Worm (Caenorhabditis elegans) whole organism, L1 larva: ENCODE measurements around the gene cutl-4.

ENCODE experiments used
- C34B4.2 ChIP-seq: sonication (generic microtip); optimal IDR thresholded peaks from 2 replicates; lab custom pipeline; 2017; ENCODE audit warnings: mild to moderate bottlenecking, missing genetic modification characterization, missing compliant biosample characterization
- Y116A8C.19 ChIP-seq: sonication (generic microtip); optimal IDR thresholded peaks from 2 replicates; lab custom pipeline; 2016; ENCODE audit warnings: missing compliant biosample characterization, missing genetic modification characterization, borderline replicate concordance
- aly-2 ChIP-seq: fragments of 150-350 bp; optimal IDR thresholded peaks from 2 replicates; lab custom pipeline; 2014; ENCODE audit warnings: missing biosample characterization, missing genetic modification characterization
- ama-1 ChIP-seq: fragments of 150-350 bp; optimal IDR thresholded peaks from 2 replicates; lab custom pipeline; 2014
- ces-1 ChIP-seq: fragments of 150-350 bp; optimal IDR thresholded peaks from 2 replicates; lab custom pipeline; 2014; ENCODE audit warnings: missing biosample characterization, missing genetic modification reagents, missing genetic modification characterization
- egl-27 ChIP-seq, 2 experiments: fragments of 150-350 bp in 1 of 2; sonication (generic microtip); optimal IDR thresholded peaks; 3 replicates each; lab custom pipeline; 2017 to 2018; ENCODE audit warnings: missing biosample characterization in 2 of 2, missing genetic modification characterization in 2 of 2, missing genetic modification reagents in 2 of 2
- elt-2 ChIP-seq: sonication (generic microtip); optimal IDR thresholded peaks from 2 replicates; lab custom pipeline; 2016; ENCODE audit warnings: missing genetic modification characterization, mild to moderate bottlenecking, inconsistent platforms, missing compliant biosample characterization, missing genetic modification reagents
- elt-3 ChIP-seq, 6 experiments: fragments of 150-350 bp in 1 of 6; sonication (generic microtip); optimal IDR thresholded peaks; 2 replicates each; lab custom pipeline; 2017 to 2018; ENCODE audit warnings: missing biosample characterization in 6 of 6, missing genetic modification characterization in 6 of 6, inconsistent platforms in 1 of 6
- hlh-17 ChIP-seq: fragments of 200-800 bp; sonication (Bioruptor generic); optimal IDR thresholded peaks from 2 replicates; lab custom pipeline; 2018; ENCODE audit warnings: missing genetic modification characterization, mild to moderate bottlenecking, missing compliant biosample characterization, moderate library complexity, borderline replicate concordance
- jun-1 ChIP-seq: fragments of 150-350 bp; optimal IDR thresholded peaks from 2 replicates; lab custom pipeline; 2014; ENCODE audit warnings: missing biosample characterization, missing genetic modification reagents, missing genetic modification characterization
- lin-13 ChIP-seq: fragments of 150-350 bp; optimal IDR thresholded peaks from 2 replicates; lab custom pipeline; 2014; ENCODE audit warnings: missing biosample characterization, missing genetic modification reagents, missing genetic modification characterization
- lin-35 ChIP-seq, 2 experiments: fragments of 150-350 bp; optimal IDR thresholded peaks; 2 replicates each; lab custom pipeline; 2014; ENCODE audit warnings: missing biosample characterization in 2 of 2, missing genetic modification characterization in 2 of 2, missing genetic modification reagents in 2 of 2
- lsy-2 ChIP-seq, 2 experiments: fragments of 150-350 bp; optimal IDR thresholded peaks; 2 replicates each; lab custom pipeline; 2014; ENCODE audit warnings: missing biosample characterization in 2 of 2, missing genetic modification characterization in 2 of 2
- mdl-1 ChIP-seq, 2 experiments: fragments of 150-350 bp; optimal IDR thresholded peaks; 2 replicates each; lab custom pipeline; 2014 to 2017; ENCODE audit warnings: missing biosample characterization in 2 of 2, missing genetic modification characterization in 2 of 2, inconsistent platforms in 1 of 2
- mep-1 ChIP-seq: fragments of 150-350 bp; optimal IDR thresholded peaks from 2 replicates; lab custom pipeline; 2014; ENCODE audit warnings: missing biosample characterization, missing genetic modification characterization
- nhr-19 ChIP-seq: fragments of 200-800 bp; sonication (Bioruptor generic); conservative IDR thresholded peaks from 2 replicates; pipeline ENCODE4 v1.3.6; 2022; ENCODE audit warnings: missing genetic modification characterization, missing compliant biosample characterization
- nhr-20 ChIP-seq: sonication (generic microtip); optimal IDR thresholded peaks from 2 replicates; lab custom pipeline; 2016; ENCODE audit warnings: mild to moderate bottlenecking, missing genetic modification characterization, missing compliant biosample characterization
- nhr-237 ChIP-seq: fragments of 150-350 bp; optimal IDR thresholded peaks from 2 replicates; lab custom pipeline; 2014; ENCODE audit warnings: missing biosample characterization, missing genetic modification characterization
- nhr-47 ChIP-seq: sonication (generic microtip); optimal IDR thresholded peaks from 2 replicates; lab custom pipeline; 2016; ENCODE audit warnings: mild to moderate bottlenecking, missing genetic modification characterization, moderate library complexity, missing compliant biosample characterization
- nhr-77 ChIP-seq: fragments of 150-350 bp; optimal IDR thresholded peaks from 2 replicates; lab custom pipeline; 2014; ENCODE audit warnings: missing biosample characterization, missing genetic modification characterization
- nhr-85 ChIP-seq: sonication (generic microtip); peaks from one replicate; lab custom pipeline; 2016; ENCODE audit warnings: missing genetic modification characterization, inconsistent platforms, missing compliant biosample characterization
- nhr-90 ChIP-seq: sonication (generic microtip); optimal IDR thresholded peaks from 2 replicates; lab custom pipeline; 2016; ENCODE audit warnings: mild to moderate bottlenecking, missing genetic modification characterization, missing compliant biosample characterization; ENCODE audit not compliant: poor library complexity
- pag-3 ChIP-seq: sonication (generic microtip); optimal IDR thresholded peaks from 2 replicates; lab custom pipeline; 2017; ENCODE audit warnings: missing genetic modification characterization, mild to moderate bottlenecking, missing compliant biosample characterization, antibody characterized with exemption, borderline replicate concordance; ENCODE audit not compliant: insufficient read depth
- pax-3 ChIP-seq: fragments of 200-800 bp; sonication (Bioruptor generic); optimal IDR thresholded peaks from 2 replicates; lab custom pipeline; 2018; ENCODE audit warnings: mild to moderate bottlenecking, missing genetic modification characterization, moderate library complexity, missing compliant biosample characterization
- pqm-1 ChIP-seq: sonication (generic microtip); optimal IDR thresholded peaks from 3 replicates; lab custom pipeline; 2017; ENCODE audit warnings: missing biosample characterization, missing genetic modification characterization
- rnt-1 ChIP-seq: sonication (generic microtip); optimal IDR thresholded peaks from 2 replicates; lab custom pipeline; 2016; ENCODE audit warnings: mild to moderate bottlenecking, missing genetic modification characterization, moderate library complexity, missing compliant biosample characterization
- skn-1 ChIP-seq: fragments of 150-350 bp; optimal IDR thresholded peaks from 2 replicates; lab custom pipeline; 2014; ENCODE audit warnings: missing biosample characterization, missing genetic modification characterization
- sup-37 ChIP-seq: fragments of 200-800 bp; sonication (Bioruptor generic); optimal IDR thresholded peaks from 2 replicates; lab custom pipeline; 2018; ENCODE audit warnings: mild to moderate bottlenecking, missing genetic modification characterization, missing compliant biosample characterization
- swsn-7 ChIP-seq: sonication (generic microtip); optimal IDR thresholded peaks from 2 replicates; lab custom pipeline; 2016; ENCODE audit warnings: missing genetic modification characterization, missing compliant biosample characterization
- tbx-2 ChIP-seq: sonication (generic microtip); optimal IDR thresholded peaks from 2 replicates; lab custom pipeline; 2016; ENCODE audit warnings: missing genetic modification characterization, missing compliant biosample characterization
- tlp-1 ChIP-seq: fragments of 150-350 bp; optimal IDR thresholded peaks from 2 replicates; lab custom pipeline; 2014; ENCODE audit warnings: missing biosample characterization, missing genetic modification characterization
- unc-130 ChIP-seq: fragments of 150-350 bp; optimal IDR thresholded peaks from 2 replicates; lab custom pipeline; 2017; ENCODE audit warnings: missing biosample characterization, missing genetic modification characterization, inconsistent platforms
- unc-30 ChIP-seq: sonication (generic microtip); optimal IDR thresholded peaks from 2 replicates; lab custom pipeline; 2017; ENCODE audit warnings: missing biosample characterization, missing genetic modification characterization
- vab-15 ChIP-seq: sonication (generic microtip); optimal IDR thresholded peaks from 2 replicates; lab custom pipeline; 2017; ENCODE audit warnings: missing genotype, mild to moderate bottlenecking, missing genetic modification characterization, missing compliant biosample characterization
- xbp-1 ChIP-seq: sonication (generic microtip); optimal IDR thresholded peaks from 2 replicates; lab custom pipeline; 2016; ENCODE audit warnings: missing genetic modification characterization, missing compliant biosample characterization
- zag-1 ChIP-seq: fragments of 150-350 bp; optimal IDR thresholded peaks from 2 replicates; lab custom pipeline; 2014; ENCODE audit warnings: missing biosample characterization, missing genetic modification characterization
- ztf-11 ChIP-seq, 2 experiments: sonication (generic microtip); optimal IDR thresholded peaks; 2 replicates each; lab custom pipeline; 2016 to 2017; ENCODE audit warnings: missing genetic modification characterization in 2 of 2, missing biosample characterization in 1 of 2, missing compliant biosample characterization in 1 of 2

cutl-4 gene

ce11 chrV:17722553-17722952, 17.1 kb downstream of the cutl-4 start:
- TF ChIP-seq nhr-47 (no peak), lsy-2 (tag; optimal IDR thresholded peaks at IDR 0.05; lab: Kevin White, UChicago) (no peak), pqm-1 (tag; lab: Kevin White, UChicago) (no peak), sup-37 (no peak), aly-2 (no peak), lin-35 (GFP tag; optimal IDR thresholded peaks at IDR 0.05; lab: Kevin White, UChicago) (no peak), C34B4.2 (tag; lab: Kevin White, UChicago) (no peak), mdl-1 (tag; optimal IDR thresholded peaks at IDR 0.05; lab: Kevin White, UChicago) (no peak), nhr-19 (GFP tag; lab: Robert Waterston, UW) (no peak), vab-15 (tag; lab: Kevin White, UChicago) (no peak), Y116A8C.19 (no peak), rnt-1 (tag; lab: Kevin White, UChicago) (no peak), xbp-1 (no peak), egl-27 (tag; optimal IDR thresholded peaks at IDR 0.05; lab: Kevin White, UChicago) (no peak), tbx-2 (tag; lab: Kevin White, UChicago) (no peak), nhr-85 (tag; lab: Kevin White, UChicago) (no peak)

ce11 chrV:17721709-17722108, 18.0 kb downstream of the cutl-4 start:
- peak; percentile 95 for TF ChIP-seq pqm-1 (tag; lab: Kevin White, UChicago)
- TF ChIP-seq mep-1 (tag; lab: Kevin White, UChicago) = no peak
- no peak for TF ChIP-seq nhr-237 (tag; lab: Kevin White, UChicago)
- TF ChIP-seq lin-35 (GFP tag; optimal IDR thresholded peaks at IDR 0.05; lab: Kevin White, UChicago) = peak in 1 of 2 experiments; percentile 46
- peak; percentile 45 for TF ChIP-seq nhr-20 (tag; lab: Kevin White, UChicago)
- TF ChIP-seq lsy-2 (tag; optimal IDR thresholded peaks at IDR 0.05; lab: Kevin White, UChicago) = peak in 1 of 2 experiments; percentile 0
- TF ChIP-seq jun-1 (tag; lab: Kevin White, UChicago) = peak; percentile 50
- TF ChIP-seq ama-1 (lab: Kevin White, UChicago) = no peak
- peak; percentile 18; the same call in 1 of the 2 replicates for TF ChIP-seq nhr-19 (GFP tag; lab: Robert Waterston, UW)
- peak; percentile 98 for TF ChIP-seq elt-2 (tag; lab: Kevin White, UChicago)
- TF ChIP-seq nhr-90 (tag; lab: Kevin White, UChicago) = peak; percentile 5

ce11 chrV:17718647-17719046, 21.1 kb downstream of the cutl-4 start, which contains the start of gene str-77:
Gene str-77, plus strand, starts transcription at chrV:17718947.
- TF ChIP-seq pax-3 (tag; lab: Kevin White, UChicago) = no peak
- TF ChIP-seq nhr-20 (tag; lab: Kevin White, UChicago) = no peak
- TF ChIP-seq unc-130 = no peak
- no peak for TF ChIP-seq egl-27 (tag; optimal IDR thresholded peaks at IDR 0.05; lab: Kevin White, UChicago)
- no peak for TF ChIP-seq lin-13 (GFP tag; lab: Kevin White, UChicago)
- TF ChIP-seq unc-30 (tag; lab: Kevin White, UChicago) = no peak
- TF ChIP-seq pag-3 = no peak
- no peak for TF ChIP-seq swsn-7 (tag; lab: Kevin White, UChicago)
- no peak for TF ChIP-seq nhr-77 (tag; lab: Kevin White, UChicago)
- TF ChIP-seq ces-1 (GFP tag; lab: Kevin White, UChicago) = no peak
- TF ChIP-seq elt-2 (tag; lab: Kevin White, UChicago) = no peak
- TF ChIP-seq nhr-85 (tag; lab: Kevin White, UChicago) = no peak
- TF ChIP-seq xbp-1 = no peak
- TF ChIP-seq jun-1 (tag; lab: Kevin White, UChicago) = no peak
- TF ChIP-seq tlp-1 = no peak
- TF ChIP-seq skn-1 (tag; lab: Kevin White, UChicago) = no peak
- no peak for TF ChIP-seq hlh-17 (GFP tag; lab: Kevin White, UChicago)
- TF ChIP-seq ztf-11 (tag; optimal IDR thresholded peaks at IDR 0.05; lab: Kevin White, UChicago) = no peak
- no peak for TF ChIP-seq elt-3 (tag; optimal IDR thresholded peaks at IDR 0.05; lab: Kevin White, UChicago)
- TF ChIP-seq zag-1 (tag; lab: Kevin White, UChicago) = no peak
